Fruit fly (Drosophila melanogaster) whole organism, pupa: Measurements from ENCODE around the gene ETHR.

Source experiments
- CG10348 ChIP-seq: fragments of 200-800 bp; sonication (Bioruptor generic); IDR thresholded peaks from 2 replicates; pipeline ENCODE4 v1.3.6; 2022; ENCODE audit warnings: missing biosample characterization, missing genetic modification characterization
- CG12605 ChIP-seq: fragments of 200-800 bp; sonication (Bioruptor generic); IDR thresholded peaks from 2 replicates; pipeline ENCODE4 v1.3.6; 2022; ENCODE audit warnings: missing biosample characterization, missing genetic modification characterization
- CG13204 ChIP-seq: fragments of 200-800 bp; sonication (Bioruptor generic); optimal IDR thresholded peaks from 2 replicates; lab custom pipeline; 2018; ENCODE audit warnings: missing biosample characterization, mild to moderate bottlenecking, missing genetic modification characterization, moderate library complexity
- CG14655 ChIP-seq: fragments of 200-800 bp; sonication (Bioruptor generic); optimal IDR thresholded peaks from 3 replicates; lab custom pipeline; 2017; ENCODE audit warnings: mild to moderate bottlenecking, missing biosample characterization, missing genetic modification reagents, missing genetic modification characterization
- CG15710 ChIP-seq: fragments of 200-800 bp; sonication (Bioruptor generic); optimal IDR thresholded peaks from 2 replicates; lab custom pipeline; 2018; ENCODE audit warnings: missing biosample characterization, mild to moderate bottlenecking, missing genetic modification characterization, moderate library complexity
- CG17806 ChIP-seq: fragments of 200-800 bp; sonication (Bioruptor generic); optimal IDR thresholded peaks from 2 replicates; lab custom pipeline; 2018; ENCODE audit warnings: missing biosample characterization, mild to moderate bottlenecking, missing genetic modification characterization, moderate library complexity
- CG32121 ChIP-seq: fragments of 200-800 bp; sonication (Bioruptor generic); IDR thresholded peaks from 2 replicates; pipeline ENCODE4 v1.3.6; 2022; ENCODE audit warnings: missing biosample characterization, missing genetic modification characterization
- CG34367 ChIP-seq: fragments of 200-800 bp; sonication (Bioruptor generic); optimal IDR thresholded peaks from 2 replicates; lab custom pipeline; 2018; ENCODE audit warnings: missing biosample characterization, mild to moderate bottlenecking, missing genetic modification characterization
- CG4496 ChIP-seq: fragments of 200-800 bp; sonication (Bioruptor generic); IDR thresholded peaks from 3 replicates; pipeline ENCODE4 v1.3.6; 2022; ENCODE audit warnings: missing biosample characterization, missing genetic modification characterization
- CG8159 ChIP-seq: fragments of 200-800 bp; sonication (Bioruptor generic); optimal IDR thresholded peaks from 3 replicates; lab custom pipeline; 2018; ENCODE audit warnings: missing biosample characterization, mild to moderate bottlenecking, missing genetic modification characterization, moderate library complexity
- CG8301 ChIP-seq: fragments of 200-800 bp; sonication (Bioruptor generic); optimal IDR thresholded peaks from 2 replicates; lab custom pipeline; 2018; ENCODE audit warnings: missing biosample characterization, mild to moderate bottlenecking, missing genetic modification characterization
- CG9948 ChIP-seq: fragments of 200-800 bp; sonication (Bioruptor generic); optimal IDR thresholded peaks from 2 replicates; lab custom pipeline; 2018; ENCODE audit warnings: missing biosample characterization, mild to moderate bottlenecking, missing genetic modification characterization, moderate library complexity
- D1 ChIP-seq: fragments of 200-800 bp; sonication (Bioruptor generic); optimal IDR thresholded peaks from 2 replicates; lab custom pipeline; 2018; ENCODE audit warnings: missing biosample characterization, mild to moderate bottlenecking, missing genetic modification characterization, moderate library complexity
- EcR ChIP-seq: fragments of 200-800 bp; sonication (Bioruptor generic); optimal IDR thresholded peaks from 3 replicates; lab custom pipeline; 2019; ENCODE audit warnings: missing biosample characterization, missing genetic modification characterization, mild to moderate bottlenecking, moderate library complexity, missing genetic modification reagents
- Ets98B ChIP-seq: fragments of 200-800 bp; sonication (Bioruptor generic); IDR thresholded peaks from 2 replicates; pipeline ENCODE4 v1.3.6; 2022; ENCODE audit warnings: missing biosample characterization, missing genetic modification characterization
- Pif1A ChIP-seq: fragments of 200-800 bp; sonication (Bioruptor generic); optimal IDR thresholded peaks from 3 replicates; lab custom pipeline; 2016; ENCODE audit warnings: missing biosample characterization, missing genetic modification characterization
- Pif1B ChIP-seq: fragments of 200-800 bp; sonication (Bioruptor generic); optimal IDR thresholded peaks from 3 replicates; lab custom pipeline; 2016; ENCODE audit warnings: missing biosample characterization, missing genetic modification characterization
- Snoo ChIP-seq: fragments of 200-800 bp; sonication (Bioruptor generic); optimal IDR thresholded peaks from 3 replicates; lab custom pipeline; 2017; ENCODE audit warnings: missing biosample characterization, mild to moderate bottlenecking, missing genetic modification characterization, inconsistent platforms
- fd96Ca ChIP-seq: fragments of 200-800 bp; sonication (Bioruptor generic); IDR thresholded peaks from 3 replicates; pipeline ENCODE4 v1.3.6; 2022; ENCODE audit warnings: missing biosample characterization, missing genetic modification characterization
- gl ChIP-seq: fragments of 200-800 bp; sonication (Bioruptor generic); optimal IDR thresholded peaks from 2 replicates; lab custom pipeline; 2018; ENCODE audit warnings: missing biosample characterization, mild to moderate bottlenecking, missing genetic modification characterization
- rn ChIP-seq: fragments of 200-800 bp; sonication (Bioruptor generic); IDR thresholded peaks from 2 replicates; pipeline ENCODE4 v1.3.6; 2022; ENCODE audit warnings: missing biosample characterization, missing genetic modification characterization

Gene ETHR

DNA sequence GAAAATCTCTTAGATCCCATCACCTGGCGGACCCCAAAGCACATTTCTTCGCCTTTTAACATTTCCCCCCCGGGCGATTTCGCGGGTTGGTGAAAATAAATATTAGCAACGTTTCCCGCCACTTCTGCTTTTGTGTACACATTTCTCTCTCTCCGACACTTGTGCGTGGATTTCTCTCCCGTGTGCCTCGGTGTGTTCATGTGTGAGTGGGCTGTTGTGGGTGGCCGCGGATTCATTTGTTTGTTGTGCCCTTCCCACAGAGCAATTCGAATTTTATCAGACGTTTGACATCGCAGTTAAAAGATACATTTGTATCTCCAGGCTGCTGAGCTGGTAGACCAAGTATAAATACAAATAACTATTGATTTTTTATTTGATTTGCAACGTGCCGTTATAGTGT is 22.6 kb upstream of the ETHR start:
- TF ChIP-seq CG4496 (GFP tag; lab: Robert Waterston, UW) (peak; percentile 52; the same call in 2 of the 3 replicates), CG13204 (GFP tag; lab: Kevin White, UChicago) (peak; percentile 21), CG14655 (GFP tag; lab: Kevin White, UChicago) (no peak), CG12605 (peak; percentile 34; the same call in 1 of the 2 replicates), CG10348 (no peak), EcR (GFP tag; lab: Kevin White, UChicago) (no peak), CG17806 (tag; lab: Kevin White, UChicago) (no peak), CG9948 (tag; lab: Kevin White, UChicago) (no peak), rn (GFP tag; lab: Robert Waterston, UW) (no peak), CG34367 (tag; lab: Kevin White, UChicago) (no peak), Pif1B (GFP tag; lab: Kevin White, UChicago) (no peak), Pif1A (GFP tag; lab: Kevin White, UChicago) (no peak), Snoo (peak; percentile 50), CG32121 (peak; percentile 71), CG8301 (tag; lab: Kevin White, UChicago) (peak; percentile 43), D1 (tag; lab: Kevin White, UChicago) (no peak), Ets98B (GFP tag; lab: Robert Waterston, UW) (peak; percentile 83), CG15710 (no peak), fd96Ca (GFP tag; lab: Robert Waterston, UW) (peak; percentile 83), CG8159 (tag; lab: Kevin White, UChicago) (no peak), gl (no peak)
- TF ChIP-seq, all 21 proteins: peak for 8

- no peak for TF ChIP-seq Pif1A (GFP tag; lab: Kevin White, UChicago)
- TF ChIP-seq CG17806 (tag; lab: Kevin White, UChicago) = no peak
- TF ChIP-seq CG14655 (GFP tag; lab: Kevin White, UChicago) = no peak
- TF ChIP-seq fd96Ca (GFP tag; lab: Robert Waterston, UW) = no peak
- no peak for TF ChIP-seq CG8301 (tag; lab: Kevin White, UChicago)
- no peak for TF ChIP-seq rn (GFP tag; lab: Robert Waterston, UW)
- peak; percentile 79 for TF ChIP-seq CG13204 (GFP tag; lab: Kevin White, UChicago)
- TF ChIP-seq D1 (tag; lab: Kevin White, UChicago) = no peak
- TF ChIP-seq CG9948 (tag; lab: Kevin White, UChicago) = no peak
- no peak for TF ChIP-seq CG8159 (tag; lab: Kevin White, UChicago)
- TF ChIP-seq CG10348 = no peak
- TF ChIP-seq Pif1B (GFP tag; lab: Kevin White, UChicago) = no peak
- TF ChIP-seq CG15710 = no peak
- peak; percentile 39; the same call in 1 of the 3 replicates for TF ChIP-seq CG4496 (GFP tag; lab: Robert Waterston, UW)
- TF ChIP-seq gl = no peak
- TF ChIP-seq CG34367 (tag; lab: Kevin White, UChicago) = no peak
These were observed 9.7 kb upstream of the ETHR start, which contains the start of gene e for dm6 chr3R:21237099-21237498. e (minus strand) TSS chr3R:21237177.

DNA sequence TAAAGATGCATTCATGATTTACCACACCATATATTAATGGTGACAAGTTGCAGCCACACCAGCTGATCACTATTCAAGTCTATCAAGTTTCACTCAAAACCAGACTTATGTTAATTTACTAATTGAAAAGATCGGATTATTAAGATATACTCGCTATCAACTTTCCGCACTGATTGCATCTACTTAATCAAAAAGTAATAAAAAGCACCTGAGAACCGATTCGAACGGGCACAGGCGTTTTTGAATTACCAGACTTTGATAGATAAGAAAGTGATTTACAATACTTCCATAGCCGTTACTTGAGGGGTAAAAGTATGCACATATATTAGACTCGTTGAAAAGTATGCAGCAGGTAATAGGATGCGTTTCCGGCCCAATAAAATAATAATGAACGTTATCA is 5.5 kb upstream of the ETHR start:
- TF ChIP-seq CG8301 (tag; lab: Kevin White, UChicago) (no peak), CG10348 (no peak), CG32121 (no peak), CG12605 (no peak), CG15710 (no peak), Snoo (no peak), D1 (tag; lab: Kevin White, UChicago) (no peak), fd96Ca (GFP tag; lab: Robert Waterston, UW) (no peak), CG17806 (tag; lab: Kevin White, UChicago) (no peak), Pif1B (GFP tag; lab: Kevin White, UChicago) (no peak), rn (GFP tag; lab: Robert Waterston, UW) (no peak), EcR (GFP tag; lab: Kevin White, UChicago) (no peak), gl (no peak), CG8159 (tag; lab: Kevin White, UChicago) (no peak), CG4496 (GFP tag; lab: Robert Waterston, UW) (no peak), CG34367 (tag; lab: Kevin White, UChicago) (no peak), CG14655 (GFP tag; lab: Kevin White, UChicago) (no peak), CG9948 (tag; lab: Kevin White, UChicago) (no peak)

- no peak for TF ChIP-seq CG32121
- TF ChIP-seq, all 21 proteins: peak for 0
These were observed 4.5 kb upstream of the ETHR start, which contains the start of gene CG5892 for dm6 chr3R:21242318-21242717. CG5892 (plus strand) TSS chr3R:21242618.

DNA sequence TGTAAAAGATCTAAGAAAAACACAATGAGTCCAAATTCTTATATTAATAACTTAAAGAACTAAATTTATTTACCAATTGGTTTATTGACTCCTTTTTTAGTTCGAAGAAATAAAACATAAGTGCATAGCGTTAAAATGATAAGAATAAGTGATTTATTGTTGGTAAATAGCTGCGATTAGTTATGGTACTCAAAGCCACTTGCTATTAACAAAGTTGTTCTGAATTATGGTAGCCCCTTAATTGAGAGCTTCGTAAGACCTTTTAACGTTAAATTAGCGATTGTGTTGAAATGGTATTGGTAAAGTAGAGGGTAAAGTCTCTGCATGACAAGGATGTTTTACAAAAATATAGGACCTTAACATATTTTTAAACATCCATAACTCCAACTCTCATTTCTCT is 965 bp upstream of the ETHR start:
- TF ChIP-seq gl (no peak), rn (GFP tag; lab: Robert Waterston, UW) (no peak), Snoo (no peak), fd96Ca (GFP tag; lab: Robert Waterston, UW) (no peak), CG17806 (tag; lab: Kevin White, UChicago) (no peak), CG13204 (GFP tag; lab: Kevin White, UChicago) (no peak), CG8301 (tag; lab: Kevin White, UChicago) (no peak), CG10348 (no peak), CG12605 (no peak), CG9948 (tag; lab: Kevin White, UChicago) (no peak), CG32121 (no peak), CG34367 (tag; lab: Kevin White, UChicago) (no peak), Pif1A (GFP tag; lab: Kevin White, UChicago) (no peak), CG14655 (GFP tag; lab: Kevin White, UChicago) (no peak), D1 (tag; lab: Kevin White, UChicago) (no peak), Ets98B (GFP tag; lab: Robert Waterston, UW) (no peak)

DNA sequence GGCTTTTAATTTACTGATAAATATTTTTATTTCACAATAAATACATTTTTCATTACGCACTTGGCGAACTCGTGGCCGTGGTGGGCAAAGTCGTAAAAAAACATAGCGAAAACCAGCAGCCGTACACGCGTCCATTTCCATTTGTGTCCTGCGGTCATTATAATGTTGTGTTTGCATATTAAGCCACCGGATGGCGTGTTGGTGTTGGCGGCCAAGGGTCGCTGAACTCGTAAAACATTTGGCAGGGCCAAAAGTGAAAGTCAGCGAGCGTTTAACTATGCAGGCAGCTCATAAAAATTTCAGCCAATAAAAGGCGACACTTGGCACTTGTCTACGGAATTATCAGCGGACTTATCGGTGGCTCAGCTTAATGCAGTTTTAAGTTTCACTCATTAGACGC is 5.7 kb downstream of the ETHR start:
- TF ChIP-seq CG17806 (tag; lab: Kevin White, UChicago) (no peak), EcR (GFP tag; lab: Kevin White, UChicago) (peak; percentile 18)
